Worm (Caenorhabditis elegans) whole organism, L4 larva: ENCODE results near the gene amx-1.
A peak's percentile ranks its signal among the peaks of the same experiment; 100 is the strongest.

Experiments used
- F26F4.8 ChIP-seq: fragments of 200-800 bp; sonication (Bioruptor generic); conservative IDR thresholded peaks from 2 replicates; pipeline ENCODE4 v1.3.6; 2022; ENCODE audit warnings: missing genetic modification characterization, missing compliant biosample characterization
- F37D6.2 ChIP-seq: sonication (generic microtip); optimal IDR thresholded peaks from 2 replicates; lab custom pipeline; 2016; ENCODE audit warnings: mild to moderate bottlenecking, missing genetic modification characterization, missing compliant biosample characterization
- F44E2.7 ChIP-seq: fragments of 200-800 bp; sonication (Bioruptor generic); IDR thresholded peaks from 2 replicates; pipeline ENCODE4 v2.1.2; 2022; ENCODE audit warnings: missing genetic modification characterization, missing compliant biosample characterization
- R02D3.7 ChIP-seq: fragments of 150-350 bp; sonication (generic microtip); optimal IDR thresholded peaks from 3 replicates; lab custom pipeline; 2014; ENCODE audit warnings: missing biosample characterization, missing genetic modification characterization
- T20F7.1 ChIP-seq: fragments of 200-800 bp; sonication (Bioruptor generic); optimal IDR thresholded peaks from 2 replicates; lab custom pipeline; 2018; ENCODE audit warnings: mild to moderate bottlenecking, missing genetic modification characterization, missing compliant biosample characterization
- T26A8.4 ChIP-seq: fragments of 200-800 bp; sonication (Bioruptor generic); IDR thresholded peaks from 2 replicates; pipeline ENCODE4 v1.3.6; 2022; ENCODE audit warnings: missing genetic modification characterization, missing compliant biosample characterization
- Y48G9A.11 ChIP-seq: fragments of 200-800 bp; sonication (Bioruptor generic); IDR thresholded peaks from 2 replicates; pipeline ENCODE4 v1.3.6; 2022; ENCODE audit warnings: missing genetic modification reagents, missing genetic modification characterization, missing compliant biosample characterization
- Y5F2A.4 ChIP-seq: fragments of 200-800 bp; sonication (Bioruptor generic); optimal IDR thresholded peaks from 2 replicates; lab custom pipeline; 2018; ENCODE audit warnings: mild to moderate bottlenecking, missing genetic modification characterization, missing compliant biosample characterization
- aly-2 ChIP-seq: sonication (generic microtip); optimal IDR thresholded peaks from 2 replicates; lab custom pipeline; 2018; ENCODE audit warnings: missing biosample characterization, missing genetic modification characterization
- ceh-20 ChIP-seq: fragments of 200-800 bp; sonication (Bioruptor generic); IDR thresholded peaks from 2 replicates; pipeline ENCODE4 v1.3.6; 2022; ENCODE audit warnings: missing genetic modification reagents, missing genetic modification characterization, missing compliant biosample characterization
- ceh-28 ChIP-seq: fragments of 150-350 bp; optimal IDR thresholded peaks from 2 replicates; lab custom pipeline; 2014; ENCODE audit warnings: missing biosample characterization, missing genetic modification reagents, missing genetic modification characterization
- ceh-32 ChIP-seq: sonication (generic microtip); optimal IDR thresholded peaks from 2 replicates; lab custom pipeline; 2016; ENCODE audit warnings: mild to moderate bottlenecking, missing genetic modification characterization, missing compliant biosample characterization; ENCODE audit not compliant: poor library complexity
- ceh-44 ChIP-seq: fragments of 200-800 bp; sonication (Bioruptor generic); IDR thresholded peaks from 2 replicates; pipeline ENCODE4 v1.3.6; 2022; ENCODE audit warnings: missing genetic modification reagents, missing genetic modification characterization, missing compliant biosample characterization
- ceh-62 ChIP-seq: sonication (generic microtip); optimal IDR thresholded peaks from 2 replicates; lab custom pipeline; 2017; ENCODE audit warnings: missing biosample characterization, missing genetic modification characterization
- ceh-82 ChIP-seq: sonication (generic microtip); optimal IDR thresholded peaks from 2 replicates; lab custom pipeline; 2017; ENCODE audit warnings: missing biosample characterization, missing genetic modification characterization
- ctbp-1 ChIP-seq: fragments of 200-800 bp; sonication (Bioruptor generic); IDR thresholded peaks from 2 replicates; pipeline ENCODE4 v1.3.6; 2022; ENCODE audit warnings: missing genetic modification reagents, missing genetic modification characterization, missing compliant biosample characterization
- daf-12 ChIP-seq: fragments of 150-350 bp; optimal IDR thresholded peaks from 2 replicates; lab custom pipeline; 2014; ENCODE audit warnings: missing biosample characterization, missing genetic modification reagents, missing genetic modification characterization
- daf-8 ChIP-seq: fragments of 200-800 bp; sonication (Bioruptor generic); IDR thresholded peaks from 2 replicates; pipeline ENCODE4 v1.3.6; 2022; ENCODE audit warnings: missing genetic modification characterization, missing compliant biosample characterization
- dmd-8 ChIP-seq: fragments of 200-800 bp; sonication (Bioruptor generic); IDR thresholded peaks from 2 replicates; pipeline ENCODE4 v1.3.6; 2022; ENCODE audit warnings: missing genetic modification characterization, missing compliant biosample characterization
- egl-27 ChIP-seq: sonication (generic microtip); optimal IDR thresholded peaks from 3 replicates; lab custom pipeline; 2017; ENCODE audit warnings: missing biosample characterization, missing genetic modification reagents, missing genetic modification characterization
- egl-43 ChIP-seq: fragments of 200-800 bp; sonication (Bioruptor generic); IDR thresholded peaks from 2 replicates; pipeline ENCODE4 v1.3.6; 2022; ENCODE audit warnings: missing genetic modification reagents, missing genetic modification characterization, missing compliant biosample characterization
- fkh-10 ChIP-seq: fragments of 150-350 bp; optimal IDR thresholded peaks from 2 replicates; lab custom pipeline; 2014; ENCODE audit warnings: missing biosample characterization, missing genetic modification reagents, missing genetic modification characterization
- fos-1 ChIP-seq: fragments of 150-350 bp; optimal IDR thresholded peaks from 2 replicates; lab custom pipeline; 2014; ENCODE audit warnings: missing biosample characterization, missing genetic modification characterization
- lim-7 ChIP-seq: fragments of 200-800 bp; sonication (Bioruptor generic); IDR thresholded peaks from 2 replicates; pipeline ENCODE4 v1.3.6; 2022; ENCODE audit warnings: missing genetic modification characterization, missing compliant biosample characterization
- lin-1 ChIP-seq: fragments of 200-800 bp; sonication (Bioruptor generic); IDR thresholded peaks from 2 replicates; pipeline ENCODE4 v1.3.6; 2022; ENCODE audit warnings: missing genetic modification reagents, missing genetic modification characterization, missing compliant biosample characterization
- lin-15B ChIP-seq: fragments of 150-350 bp; sonication (generic microtip); optimal IDR thresholded peaks from 3 replicates; lab custom pipeline; 2014; ENCODE audit warnings: missing biosample characterization, missing genetic modification characterization
- lin-29 ChIP-seq: fragments of 200-800 bp; sonication (Bioruptor generic); IDR thresholded peaks from 2 replicates; pipeline ENCODE4 v1.3.6; 2022; ENCODE audit warnings: missing genetic modification reagents, missing genetic modification characterization, missing compliant biosample characterization
- lin-39 ChIP-seq: fragments of 150-350 bp; optimal IDR thresholded peaks from 2 replicates; lab custom pipeline; 2014; ENCODE audit warnings: missing biosample characterization, missing genetic modification reagents, missing genetic modification characterization
- lsy-2 ChIP-seq, 2 experiments: fragments of 150-350 bp in 1 of 2; sonication (generic microtip) in 1 of 2; optimal IDR thresholded peaks; 2 replicates each; lab custom pipeline; 2014 to 2017; ENCODE audit warnings: missing biosample characterization in 2 of 2, missing genetic modification characterization in 2 of 2
- madf-5 ChIP-seq, 2 experiments: fragments of 200-800 bp; sonication (Bioruptor generic); IDR thresholded peaks; 2 replicates each; pipeline ENCODE4 v1.3.6; 2022; ENCODE audit warnings: missing compliant biosample characterization in 2 of 2, missing genetic modification characterization in 2 of 2
- madf-9 ChIP-seq: fragments of 200-800 bp; sonication (Bioruptor generic); conservative IDR thresholded peaks from 2 replicates; pipeline ENCODE4 v1.3.6; 2022; ENCODE audit warnings: missing genetic modification reagents, missing genetic modification characterization, missing compliant biosample characterization
- mep-1 ChIP-seq: fragments of 150-350 bp; sonication (generic microtip); optimal IDR thresholded peaks from 3 replicates; lab custom pipeline; 2014; ENCODE audit warnings: missing biosample characterization, missing genetic modification characterization
- mxl-3 ChIP-seq: fragments of 200-800 bp; sonication (Bioruptor generic); optimal IDR thresholded peaks from 2 replicates; lab custom pipeline; 2018; ENCODE audit warnings: mild to moderate bottlenecking, missing genetic modification characterization, missing compliant biosample characterization
- nhr-102 ChIP-seq: sonication (generic microtip); optimal IDR thresholded peaks from 2 replicates; lab custom pipeline; 2016; ENCODE audit warnings: mild to moderate bottlenecking, missing genetic modification characterization, moderate library complexity, missing compliant biosample characterization
- nhr-25 ChIP-seq: sonication (generic microtip); optimal IDR thresholded peaks from 2 replicates; lab custom pipeline; 2017; ENCODE audit warnings: missing genetic modification characterization, mild to moderate bottlenecking, missing compliant biosample characterization, antibody characterized with exemption, moderate library complexity, borderline replicate concordance; ENCODE audit not compliant: insufficient read depth
- nhr-76 ChIP-seq: fragments of 150-350 bp; optimal IDR thresholded peaks from 2 replicates; lab custom pipeline; 2014; ENCODE audit warnings: missing biosample characterization, missing genetic modification characterization
- nhr-77 ChIP-seq: fragments of 150-350 bp; optimal IDR thresholded peaks from 2 replicates; lab custom pipeline; 2014; ENCODE audit warnings: missing biosample characterization, missing genetic modification characterization
- php-3 ChIP-seq: fragments of 200-800 bp; sonication (Bioruptor generic); IDR thresholded peaks from 2 replicates; pipeline ENCODE4 v1.3.6; 2022; ENCODE audit warnings: missing genetic modification reagents, missing genetic modification characterization, missing compliant biosample characterization
- saeg-2 ChIP-seq: fragments of 200-800 bp; sonication (Bioruptor generic); IDR thresholded peaks from 2 replicates; pipeline ENCODE4 v1.3.6; 2022; ENCODE audit warnings: missing genetic modification reagents, missing genetic modification characterization, missing compliant biosample characterization
- snpc-1.2 ChIP-seq: fragments of 200-800 bp; sonication (Bioruptor generic); IDR thresholded peaks from 2 replicates; pipeline ENCODE4 v1.3.6; 2022; ENCODE audit warnings: missing genetic modification reagents, missing genetic modification characterization, missing compliant biosample characterization
- tag-97 ChIP-seq: fragments of 200-800 bp; sonication (Bioruptor generic); IDR thresholded peaks from 2 replicates; pipeline ENCODE4 v1.3.6; 2022; ENCODE audit warnings: missing genetic modification characterization, missing compliant biosample characterization
- unc-62 ChIP-seq, 3 experiments: fragments of 150-350 bp in 1 of 3; sonication (generic microtip); optimal IDR thresholded peaks in 2 of 3; peaks in 1 of 3; 1 replicate in 1 of 3; 2 replicates in 2 of 3; lab custom pipeline; 2014 to 2017; ENCODE audit warnings: missing biosample characterization in 3 of 3, missing genetic modification characterization in 3 of 3, missing genetic modification reagents in 3 of 3, missing genotype in 1 of 3
- zfp-3 ChIP-seq: fragments of 200-800 bp; sonication (Bioruptor generic); conservative IDR thresholded peaks from 2 replicates; pipeline ENCODE4 v1.3.6; 2022; ENCODE audit warnings: missing genetic modification reagents, missing genetic modification characterization, missing compliant biosample characterization
- zip-11 ChIP-seq: fragments of 200-800 bp; sonication (Bioruptor generic); IDR thresholded peaks from 2 replicates; pipeline ENCODE4 v1.3.6; 2022; ENCODE audit warnings: missing genetic modification characterization, missing compliant biosample characterization
- zip-2 ChIP-seq: fragments of 150-350 bp; optimal IDR thresholded peaks from 2 replicates; lab custom pipeline; 2014; ENCODE audit warnings: missing biosample characterization, missing genetic modification characterization
- ztf-11 ChIP-seq: fragments of 150-350 bp; optimal IDR thresholded peaks from 2 replicates; lab custom pipeline; 2014; ENCODE audit warnings: missing biosample characterization, missing genetic modification characterization
- ztf-7 ChIP-seq: fragments of 150-350 bp; optimal IDR thresholded peaks from 2 replicates; lab custom pipeline; 2014; ENCODE audit warnings: missing biosample characterization, missing genetic modification characterization

Gene amx-1

ce11 chrIII:3862918-3863385 lies 40.7 kb downstream of the amx-1 start, which contains the start of gene brc-1 (continued):
- TF ChIP-seq daf-12 (tag; lab: Kevin White, UChicago) (no peak), mxl-3 (GFP tag; lab: Kevin White, UChicago) (peak; percentile 59), dmd-8 (GFP tag; lab: Robert Waterston, UW) (no peak; the same call in 1 of the 2 replicates), php-3 (GFP tag; lab: Robert Waterston, UW) (no peak), F26F4.8 (no peak), unc-62 (GFP tag; optimal IDR thresholded peaks at IDR 0.05 in 1 of 2; lab: Kevin White, UChicago) (no peak), unc-62 (tag; optimal IDR thresholded peaks at IDR 0.05; lab: Kevin White, UChicago) (no peak), ceh-44 (GFP tag; lab: Robert Waterston, UW) (0 out of 2 replicates have a peak, but pooled peaks have one; percentile 28), saeg-2 (GFP tag; lab: Robert Waterston, UW) (0 out of 2 replicates have a peak, but pooled peaks have one; percentile 8), ceh-82 (no peak), Y48G9A.11 (GFP tag; lab: Robert Waterston, UW) (no peak), egl-27 (tag; lab: Kevin White, UChicago) (no peak)

ce11 chrIII:3863814-3864507 lies 41.8 kb downstream of the amx-1 start, which contains the start of gene acs-19:
TSS of gene acs-19 (plus strand) at chrIII:3864489.
- peak in 1 of 2 experiments; percentile 34 for TF ChIP-seq lsy-2 (tag; optimal IDR thresholded peaks at IDR 0.05; lab: Kevin White, UChicago)
- no peak for TF ChIP-seq egl-43 (GFP tag; lab: Robert Waterston, UW)
- 0 out of 2 replicates have a peak, but pooled peaks have one; percentile 25 for TF ChIP-seq Y48G9A.11 (GFP tag; lab: Robert Waterston, UW)
- 0 out of 2 replicates have a peak, but pooled peaks have one; percentile 19 for TF ChIP-seq zfp-3 (GFP tag; lab: Robert Waterston, UW)
- TF ChIP-seq lin-29 (GFP tag; lab: Robert Waterston, UW) = no peak
- TF ChIP-seq ceh-62 (tag; lab: Kevin White, UChicago) = no peak
- no peak for TF ChIP-seq Y5F2A.4
- no peak; the same call in 1 of the 2 replicates for TF ChIP-seq lin-1 (GFP tag; lab: Robert Waterston, UW)
- TF ChIP-seq nhr-76 (tag; lab: Kevin White, UChicago) = no peak
- TF ChIP-seq T26A8.4 (GFP tag; lab: Robert Waterston, UW) = no peak
- TF ChIP-seq nhr-25 (tag; lab: Kevin White, UChicago) = no peak
- no peak for TF ChIP-seq ceh-28 (tag; lab: Kevin White, UChicago)
- no peak for TF ChIP-seq snpc-1.2 (GFP tag; lab: Robert Waterston, UW)
- no peak for TF ChIP-seq ztf-7
- TF ChIP-seq R02D3.7 (tag; lab: Kevin White, UChicago) = no peak
- no peak for TF ChIP-seq aly-2 (tag; lab: Kevin White, UChicago)
- TF ChIP-seq mxl-3 (GFP tag; lab: Kevin White, UChicago) = no peak
- no peak for TF ChIP-seq fkh-10 (GFP tag; lab: Kevin White, UChicago)
- TF ChIP-seq daf-8 (GFP tag; lab: Robert Waterston, UW) = no peak
- no peak for TF ChIP-seq lin-39
- no peak for TF ChIP-seq zip-2 (tag; lab: Kevin White, UChicago)
- TF ChIP-seq mep-1 (tag; lab: Kevin White, UChicago) = peak; percentile 29
- no peak for TF ChIP-seq ztf-11 (tag; lab: Kevin White, UChicago)
- no peak for TF ChIP-seq F44E2.7 (GFP tag; lab: Robert Waterston, UW)
- TF ChIP-seq fos-1 = no peak
- TF ChIP-seq madf-9 (GFP tag; lab: Robert Waterston, UW) = no peak
- TF ChIP-seq madf-5 (GFP tag; IDR thresholded peaks at IDR 0.05; lab: Robert Waterston, UW) = no peak
- no peak for TF ChIP-seq T20F7.1 (GFP tag; lab: Kevin White, UChicago)
- TF ChIP-seq ceh-20 (GFP tag; lab: Robert Waterston, UW) = no peak
- TF ChIP-seq daf-12 (tag; lab: Kevin White, UChicago) = no peak
- no peak for TF ChIP-seq nhr-102 (tag; lab: Kevin White, UChicago)
- TF ChIP-seq F37D6.2 (tag; lab: Kevin White, UChicago) = no peak
- TF ChIP-seq tag-97 (GFP tag; lab: Robert Waterston, UW) = no peak
- no peak for TF ChIP-seq zip-11 (GFP tag; lab: Robert Waterston, UW)
- no peak for TF ChIP-seq lim-7 (GFP tag; lab: Robert Waterston, UW)
- no peak for TF ChIP-seq ctbp-1 (GFP tag; lab: Robert Waterston, UW)
- no peak for TF ChIP-seq nhr-77
- no peak for TF ChIP-seq saeg-2 (GFP tag; lab: Robert Waterston, UW)
- TF ChIP-seq ceh-32 = no peak
- TF ChIP-seq unc-62 (GFP tag; optimal IDR thresholded peaks at IDR 0.05 in 1 of 2; lab: Kevin White, UChicago) = no peak
- no peak for TF ChIP-seq unc-62 (tag; optimal IDR thresholded peaks at IDR 0.05; lab: Kevin White, UChicago)
- no peak for TF ChIP-seq egl-27 (tag; lab: Kevin White, UChicago)
- TF ChIP-seq lin-15B (tag; lab: Kevin White, UChicago) = no peak
